Fruit fly (Drosophila melanogaster): ENCODE measurements around the gene CG12684.

CG12684 gene

DNA sequence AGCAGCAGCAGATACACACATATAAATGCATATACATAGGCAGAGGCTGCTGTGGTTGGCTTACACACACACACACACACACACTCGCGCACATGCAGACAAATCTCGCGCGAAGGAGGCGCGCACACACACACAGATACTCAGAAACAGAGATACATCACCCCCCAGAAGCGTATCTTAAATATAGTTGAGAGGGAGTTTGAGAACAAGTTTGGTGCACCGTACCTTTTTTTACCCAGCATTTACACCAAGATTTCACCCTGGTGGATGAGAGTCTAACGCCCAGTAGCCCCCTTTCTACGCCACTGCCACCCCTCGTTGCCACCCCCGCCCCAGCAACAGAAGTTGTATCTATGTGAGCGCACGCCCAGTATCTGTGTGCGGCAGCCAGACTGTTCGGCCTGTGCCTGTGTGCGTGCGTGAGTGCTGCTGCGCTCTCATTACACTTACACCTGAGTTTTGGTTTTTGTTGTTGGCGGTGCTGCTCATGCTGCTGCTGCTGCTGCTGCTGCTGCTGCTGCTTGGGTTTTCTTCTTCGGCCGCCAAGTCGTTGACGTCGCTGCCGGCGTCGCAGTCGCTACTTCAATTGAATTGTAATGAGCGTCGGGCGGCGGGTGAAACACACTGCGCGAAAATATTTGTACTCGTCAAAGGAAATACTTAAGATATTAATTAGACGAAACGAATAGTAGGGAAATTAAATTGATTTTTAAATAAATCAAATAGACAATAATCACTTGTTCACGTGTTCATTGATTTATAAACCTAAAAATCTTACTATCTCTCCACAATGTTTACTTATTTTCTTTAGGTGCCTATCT lies 18.4 kb upstream of the CG12684 start (continued):
- peak; percentile 79 for TF ChIP-seq Hr3 (GFP tag; optimal IDR thresholded peaks at IDR 0.05)
- TF ChIP-seq CG11696 (GFP tag; IDR thresholded peaks at IDR 0.05): peak; percentile 60
- no peak for TF ChIP-seq Hmx (GFP tag; optimal IDR thresholded peaks at IDR 0.05)
- peak; percentile 92 for TF ChIP-seq dan (GFP tag; IDR thresholded peaks at IDR 0.05)
- TF ChIP-seq psq (GFP tag; optimal IDR thresholded peaks at IDR 0.05): no peak
- TF ChIP-seq CG31365 (tag; optimal IDR thresholded peaks at IDR 0.05): peak; percentile 38
- TF ChIP-seq scrt (GFP tag; optimal IDR thresholded peaks at IDR 0.05): peak; percentile 63
- no peak for TF ChIP-seq yki (optimal IDR thresholded peaks at IDR 0.05)
- peak; percentile 82 for TF ChIP-seq Dbx (GFP tag; IDR thresholded peaks at IDR 0.05)
- peak; percentile 8 for TF ChIP-seq ems (GFP tag; optimal IDR thresholded peaks at IDR 0.05)
- TF ChIP-seq CG17328 (GFP tag; IDR thresholded peaks at IDR 0.05): peak; percentile 97
- TF ChIP-seq cad (GFP tag; optimal IDR thresholded peaks at IDR 0.05): no peak
- peak; percentile 89 for TF ChIP-seq CG14050 (GFP tag; IDR thresholded peaks at IDR 0.05)
- TF ChIP-seq Side (GFP tag; optimal IDR thresholded peaks at IDR 0.05): peak; percentile 48
- peak; percentile 88 for TF ChIP-seq gce (GFP tag; IDR thresholded peaks at IDR 0.05)
- no peak for TF ChIP-seq pita (GFP tag; optimal IDR thresholded peaks at IDR 0.05)
- peak; percentile 50 for TF ChIP-seq CG15011 (GFP tag; optimal IDR thresholded peaks at IDR 0.05)
- TF ChIP-seq shn (GFP tag; optimal IDR thresholded peaks at IDR 0.05): peak; percentile 48
- TF ChIP-seq Dip3 (GFP tag; optimal IDR thresholded peaks at IDR 0.05): no peak
- no peak for TF ChIP-seq unc-4 (GFP tag; IDR thresholded peaks at IDR 0.05; ENCODE audit: partially characterized antibody)
- TF ChIP-seq CG32767 (GFP tag; IDR thresholded peaks at IDR 0.05): peak; percentile 92
- peak; percentile 78 for TF ChIP-seq HHEX (GFP tag; optimal IDR thresholded peaks at IDR 0.05)
- peak; percentile 52 for TF ChIP-seq tio (GFP tag; optimal IDR thresholded peaks at IDR 0.05)
- peak; percentile 51 for TF ChIP-seq fd64A (GFP tag; optimal IDR thresholded peaks at IDR 0.05)
- peak; percentile 91 for TF ChIP-seq ase (GFP tag; IDR thresholded peaks at IDR 0.05)
- TF ChIP-seq CG10147 (GFP tag; optimal IDR thresholded peaks at IDR 0.05): peak; percentile 51
- peak; percentile 93 for TF ChIP-seq CG10366 (GFP tag; IDR thresholded peaks at IDR 0.05)
- TF ChIP-seq p53 (GFP tag; optimal IDR thresholded peaks at IDR 0.05): no peak
- peak; percentile 4 for TF ChIP-seq CG15073 (GFP tag; optimal IDR thresholded peaks at IDR 0.05)
- peak; percentile 36 for TF ChIP-seq abd-A (tag; optimal IDR thresholded peaks at IDR 0.05)
- no peak for TF ChIP-seq inv (GFP tag; IDR thresholded peaks at IDR 0.05; ENCODE audit: partially characterized antibody)
- TF ChIP-seq lilli (GFP tag; optimal IDR thresholded peaks at IDR 0.05): peak; percentile 56
- peak; percentile 89 for TF ChIP-seq H15 (GFP tag; IDR thresholded peaks at IDR 0.05)
- TF ChIP-seq crol (GFP tag; IDR thresholded peaks at IDR 0.05): peak; percentile 88
- TF ChIP-seq eve (GFP tag; optimal IDR thresholded peaks at IDR 0.05): no peak
- TF ChIP-seq pros (GFP tag; optimal IDR thresholded peaks at IDR 0.05): peak; percentile 70
- TF ChIP-seq CG10654 (GFP tag; optimal IDR thresholded peaks at IDR 0.05): peak; percentile 77
- TF ChIP-seq tna (GFP tag; IDR thresholded peaks at IDR 0.05; ENCODE audit: partially characterized antibody): no peak
- no peak for TF ChIP-seq Myb (GFP tag; optimal IDR thresholded peaks at IDR 0.05)
- TF ChIP-seq chm (GFP tag; IDR thresholded peaks at IDR 0.05): peak; percentile 95
- TF ChIP-seq Pdp1 (GFP tag; optimal IDR thresholded peaks at IDR 0.05): peak; percentile 17 to 54
- no peak for TF ChIP-seq CG12236 (GFP tag; optimal IDR thresholded peaks at IDR 0.05)
- peak; percentile 49 for TF ChIP-seq CG4707 (GFP tag; optimal IDR thresholded peaks at IDR 0.05)
- TF ChIP-seq Dfd (GFP tag; optimal IDR thresholded peaks at IDR 0.05): no peak
- TF ChIP-seq fd102C (GFP tag; optimal IDR thresholded peaks at IDR 0.05): peak; percentile 27
- TF ChIP-seq Vsx1 (GFP tag; optimal IDR thresholded peaks at IDR 0.05): peak; percentile 15
- peak; percentile 83 for TF ChIP-seq Gsc (GFP tag; IDR thresholded peaks at IDR 0.05)
- TF ChIP-seq CG2875 (GFP tag; optimal IDR thresholded peaks at IDR 0.05): peak; percentile 75
- peak; percentile 92 for TF ChIP-seq CG14441 (GFP tag; IDR thresholded peaks at IDR 0.05)
- TF ChIP-seq sens (GFP tag): peak; percentile 89
- TF ChIP-seq hth (optimal IDR thresholded peaks at IDR 0.05): no peak

Measured in whole organism, embryonic.